Worm (Caenorhabditis elegans) whole organism, dauer: ENCODE results near the gene bra-1.

Experiments used
- unc-62 ChIP-seq: sonication (generic microtip); optimal IDR thresholded peaks from 2 replicates; lab custom pipeline; 2017; ENCODE audit warnings: missing biosample characterization, missing genetic modification reagents, missing genetic modification characterization

The bra-1 gene

DNA sequence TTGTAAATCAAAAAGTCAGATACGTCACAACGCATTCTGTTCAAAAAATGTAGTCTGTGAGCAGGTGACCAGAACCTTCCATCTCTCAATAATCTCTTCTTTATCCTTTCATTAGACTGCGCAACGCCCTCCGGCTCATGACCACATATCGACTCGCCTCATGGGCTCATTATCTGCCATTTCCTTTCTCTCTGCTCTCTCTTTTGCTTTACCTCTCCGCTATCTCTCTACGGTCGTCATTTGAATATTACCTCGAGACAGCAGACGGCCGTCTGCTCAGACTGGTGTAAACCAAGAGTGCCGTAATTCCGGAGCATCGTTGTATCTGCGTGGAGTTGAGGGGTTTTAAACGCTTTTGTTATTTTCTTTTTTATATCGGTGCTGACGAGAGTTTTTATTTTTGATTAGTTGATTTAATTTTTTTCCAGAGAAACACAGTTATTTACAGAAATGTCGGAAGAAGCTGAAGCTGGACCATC is at the start of gene bra-1:
TSS of gene bra-1 (plus strand) at position 429 of the 479 bp plus-strand sequence.
- TF ChIP-seq unc-62 (GFP tag; lab: Kevin White, UChicago), result no peak

DNA sequence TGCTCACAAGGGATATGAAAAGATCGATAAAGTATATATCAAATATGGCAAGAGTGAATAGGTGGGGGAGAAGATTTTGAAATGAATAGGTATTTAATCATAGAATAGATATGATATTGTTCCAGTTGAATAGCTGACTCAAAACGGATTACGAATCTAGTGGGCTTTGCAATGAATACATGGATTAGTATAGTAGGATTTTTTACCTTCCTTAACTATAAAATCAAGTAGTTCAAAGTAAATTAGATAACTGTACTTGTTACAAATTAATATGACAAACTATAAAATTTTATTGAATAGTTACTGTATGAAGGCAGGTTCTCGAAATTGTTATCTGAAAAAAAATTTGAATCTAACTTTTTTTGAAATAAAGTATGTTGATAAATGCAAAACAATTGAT is 47.4 kb upstream of the bra-1 start, which contains the start of gene odr-1:
TSS of gene odr-1 (minus strand) at position 101 of the 400 bp plus-strand sequence.
- TF ChIP-seq unc-62 (GFP tag; lab: Kevin White, UChicago), result no peak

- TF ChIP-seq unc-62 (GFP tag; lab: Kevin White, UChicago), result no peak
Measured at ce11 chrX:13555098-13555497, 43.2 kb upstream of the bra-1 start.

- TF ChIP-seq unc-62 (GFP tag; lab: Kevin White, UChicago), result no peak
Measured at ce11 chrX:13556066-13556465, 42.2 kb upstream of the bra-1 start, which contains the start of gene glb-20. Gene glb-20 (minus strand): TSS chrX:13556166.

DNA sequence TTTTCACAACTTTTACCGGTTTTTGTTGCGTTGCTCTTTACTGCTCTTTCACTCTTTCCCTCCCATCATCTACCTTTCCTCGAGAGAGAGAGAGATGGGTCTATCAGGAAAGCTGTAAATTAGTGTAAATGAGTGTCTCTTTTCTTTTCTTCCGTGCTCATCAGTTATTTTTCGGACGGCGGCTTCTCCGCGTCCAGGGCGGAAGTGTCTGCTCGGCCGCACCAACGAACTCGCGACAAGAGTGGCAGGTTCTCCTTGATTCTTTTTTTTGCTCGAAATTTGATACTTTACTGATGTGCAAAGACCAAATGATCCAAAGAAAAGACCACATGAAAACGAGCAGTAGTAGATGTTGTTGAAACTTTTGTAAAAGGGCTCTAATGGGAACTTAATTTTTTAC is 39.6 kb upstream of the bra-1 start:
- no peak for TF ChIP-seq unc-62 (GFP tag; lab: Kevin White, UChicago)

ce11 chrX:13561954-13562353 is 36.3 kb upstream of the bra-1 start:
- TF ChIP-seq unc-62 (GFP tag; lab: Kevin White, UChicago), result no peak

ce11 chrX:13566436-13566835 is 31.8 kb upstream of the bra-1 start, which contains the start of gene R01E6.2:
Gene R01E6.2 (minus strand): TSS chrX:13566536.
- no peak for TF ChIP-seq unc-62 (GFP tag; lab: Kevin White, UChicago)

- no peak for TF ChIP-seq unc-62 (GFP tag; lab: Kevin White, UChicago)
Measured at ce11 chrX:13569854-13570253, 28.4 kb upstream of the bra-1 start, which contains the start of gene R01E6.7. Gene R01E6.7 (minus strand): TSS chrX:13569954.

DNA sequence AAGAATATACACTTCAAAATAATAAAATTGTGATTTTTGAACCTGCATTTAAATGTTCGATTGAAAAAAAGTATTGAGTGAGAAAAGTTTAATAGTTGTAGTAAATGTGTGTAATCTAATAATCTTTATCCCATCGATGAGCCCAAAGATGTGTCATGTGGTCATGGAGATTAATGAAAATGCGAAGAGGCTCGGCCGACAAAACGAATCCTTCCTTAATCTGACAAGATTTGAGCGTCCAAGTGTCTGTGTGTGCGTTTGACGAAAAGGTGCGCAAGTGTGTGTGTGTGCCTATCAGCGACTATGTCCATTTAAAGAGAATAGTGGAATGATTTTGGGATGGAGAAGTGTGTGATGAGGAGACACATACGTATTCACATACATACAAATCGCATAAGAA is 24.2 kb upstream of the bra-1 start:
- TF ChIP-seq unc-62 (GFP tag; lab: Kevin White, UChicago), result no peak

- no peak for TF ChIP-seq unc-62 (GFP tag; lab: Kevin White, UChicago)
Measured at ce11 chrX:13578483-13578882, 19.8 kb upstream of the bra-1 start, which contains the start of gene F54B11.11. Gene F54B11.11 (plus strand): TSS chrX:13578783.

DNA sequence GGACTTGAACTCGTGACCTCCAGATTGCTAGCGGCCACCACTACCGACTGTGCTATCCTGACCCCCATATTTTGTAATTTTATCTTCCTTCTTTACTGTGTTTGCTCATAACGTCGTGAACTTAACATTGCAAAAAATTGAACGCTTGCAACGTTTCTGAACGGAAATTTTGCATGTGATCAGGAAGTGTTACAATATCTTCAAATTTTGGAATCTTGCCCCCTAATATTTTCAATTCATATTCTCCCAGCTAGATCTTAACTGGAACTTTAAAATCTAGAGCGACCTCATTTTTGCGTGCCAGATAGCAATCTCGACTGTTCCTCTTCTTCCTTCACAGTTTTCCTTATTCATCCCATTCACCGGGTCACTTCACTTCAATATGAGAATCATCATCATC is 16.4 kb upstream of the bra-1 start, which contains the start of gene F54B11.10:
TSS of gene F54B11.10 (plus strand) at position 301 of the 400 bp plus-strand sequence.
- TF ChIP-seq unc-62 (GFP tag; lab: Kevin White, UChicago), result no peak

- no peak for TF ChIP-seq unc-62 (GFP tag; lab: Kevin White, UChicago)
Measured at ce11 chrX:13583895-13584344, 14.3 kb upstream of the bra-1 start.

- no peak for TF ChIP-seq unc-62 (GFP tag; lab: Kevin White, UChicago)
Measured at ce11 chrX:13584725-13585371, 13.4 kb upstream of the bra-1 start, which contains the start of gene unc-84. Gene unc-84 (plus strand): TSS chrX:13584775.

ce11 chrX:13589735-13590134 is 8.5 kb upstream of the bra-1 start, which contains the start of gene col-9:
Gene col-9 (plus strand): TSS chrX:13590035.
- TF ChIP-seq unc-62 (GFP tag; lab: Kevin White, UChicago), result no peak

DNA sequence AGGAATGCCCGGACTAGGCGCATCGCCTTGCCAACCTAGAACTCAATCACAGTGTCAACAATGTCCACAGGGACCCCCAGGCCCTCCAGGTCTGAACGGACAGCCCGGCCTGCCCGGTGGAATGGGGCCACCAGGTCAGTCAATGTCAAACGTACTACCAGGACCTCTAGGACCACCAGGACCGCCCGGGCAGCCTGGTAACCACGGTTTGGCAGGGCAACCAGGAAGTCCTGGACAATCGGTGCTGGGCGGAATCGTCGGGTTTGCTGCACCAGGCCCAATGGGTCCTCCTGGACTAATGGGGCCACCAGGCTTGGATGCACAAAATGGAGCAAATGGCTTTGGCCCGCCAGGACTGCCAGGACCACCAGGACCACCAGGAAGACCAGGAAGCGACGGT is 7.6 kb upstream of the bra-1 start:
- TF ChIP-seq unc-62 (GFP tag; lab: Kevin White, UChicago), result no peak

DNA sequence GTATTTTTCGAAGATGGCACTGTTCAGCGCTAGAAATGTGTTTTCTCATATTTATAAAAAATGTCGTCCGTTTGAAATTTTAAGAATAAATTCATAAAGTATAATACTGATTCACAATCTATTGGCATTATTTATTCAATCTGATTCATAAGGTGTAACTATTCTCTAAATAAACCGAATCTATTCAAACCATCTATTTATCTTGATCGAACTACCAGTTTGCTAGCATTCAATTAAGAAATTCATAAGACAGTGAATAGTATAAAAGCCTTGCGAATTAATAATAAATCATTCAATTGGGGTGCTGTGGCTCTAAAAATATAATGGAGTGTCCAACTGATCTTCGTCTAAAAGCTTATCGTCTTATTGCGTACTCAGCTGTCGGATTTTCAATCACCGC is 7.1 kb upstream of the bra-1 start, which contains the start of gene col-44:
TSS of gene col-44 (plus strand) at position 301 of the 400 bp plus-strand sequence.
- no peak for TF ChIP-seq unc-62 (GFP tag; lab: Kevin White, UChicago)

DNA sequence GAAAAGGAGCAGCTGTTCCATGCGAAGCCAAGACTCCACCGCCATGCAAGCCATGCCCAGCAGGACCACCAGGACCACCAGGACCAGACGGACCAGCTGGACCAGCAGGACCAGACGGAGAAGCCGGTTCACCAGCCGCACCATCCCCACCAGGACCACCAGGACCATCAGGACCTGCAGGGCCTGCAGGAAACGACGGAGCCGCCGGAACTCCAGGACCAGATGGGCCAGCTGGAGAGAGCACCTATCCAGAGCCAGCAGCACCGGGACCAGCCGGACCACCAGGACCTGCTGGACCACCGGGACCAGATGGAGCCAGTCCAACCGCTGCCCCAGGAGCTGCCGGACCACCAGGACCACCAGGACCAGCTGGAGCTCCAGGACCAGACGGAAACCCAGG is 6.3 kb upstream of the bra-1 start:
- TF ChIP-seq unc-62 (GFP tag; lab: Kevin White, UChicago), result no peak
